Fruit fly (Drosophila melanogaster): ENCODE measurements around the gene CG31221.
A peak's percentile ranks its signal among the peaks of the same experiment; 100 is the strongest.

CG31221 gene

dm6 chr3R:19460409-19461217 is 48.1 kb downstream of the CG31221 start, which contains the start of gene Dys (continued):
- TF ChIP-seq Atf6 (GFP tag; IDR thresholded peaks at IDR 0.05) = peak; percentile 90
- TF ChIP-seq E2f1 (GFP tag; IDR thresholded peaks at IDR 0.05) = peak; percentile 89
- TF ChIP-seq CG4820 (GFP tag; optimal IDR thresholded peaks at IDR 0.05) = peak; percentile 75
- peak; percentile 85 for TF ChIP-seq CG15269 (tag; optimal IDR thresholded peaks at IDR 0.05)
- peak; percentile 81 for TF ChIP-seq Usf (GFP tag; optimal IDR thresholded peaks at IDR 0.05)
- TF ChIP-seq ro (GFP tag; IDR thresholded peaks at IDR 0.05) = no peak; the same call in 1 of the 2 replicates
- TF ChIP-seq dan (GFP tag; IDR thresholded peaks at IDR 0.05) = 0 out of 2 replicates have a peak, but pooled peaks have one; percentile 35
- TF ChIP-seq fd102C (GFP tag; optimal IDR thresholded peaks at IDR 0.05) = no peak
- peak; percentile 50 for TF ChIP-seq Ets97D (GFP tag; optimal IDR thresholded peaks at IDR 0.05)
- peak; percentile 71; the same call in 1 of the 3 replicates for TF ChIP-seq Mrtf (GFP tag; IDR thresholded peaks at IDR 0.05)
- TF ChIP-seq CG4404 (GFP tag; IDR thresholded peaks at IDR 0.05) = peak; percentile 59
- TF ChIP-seq trem (tag; optimal IDR thresholded peaks at IDR 0.05) = peak; percentile 81
- TF ChIP-seq tup (GFP tag; optimal IDR thresholded peaks at IDR 0.05) = peak; percentile 41
- TF ChIP-seq cas (GFP tag; IDR thresholded peaks at IDR 0.05) = peak; percentile 72
- peak; percentile 87 for TF ChIP-seq gsb-n (tag; optimal IDR thresholded peaks at IDR 0.05)
- peak; percentile 89 for TF ChIP-seq Meics (GFP tag; optimal IDR thresholded peaks at IDR 0.05)
- TF ChIP-seq cwo (GFP tag; optimal IDR thresholded peaks at IDR 0.05) = peak; percentile 92
- peak; percentile 56 for TF ChIP-seq Mes4 (GFP tag; optimal IDR thresholded peaks at IDR 0.05)
- peak; percentile 58 for TF ChIP-seq CG1647 (GFP tag; optimal IDR thresholded peaks at IDR 0.05)
- peak; percentile 33 for TF ChIP-seq CG34376 (GFP tag; optimal IDR thresholded peaks at IDR 0.05)
- peak; percentile 66 for TF ChIP-seq CG9437 (GFP tag; optimal IDR thresholded peaks at IDR 0.05)
- peak; percentile 85 for TF ChIP-seq dysf (GFP tag; IDR thresholded peaks at IDR 0.05)
- peak; percentile 65 for TF ChIP-seq Max (GFP tag; optimal IDR thresholded peaks at IDR 0.05)
- TF ChIP-seq Oli (tag; optimal IDR thresholded peaks at IDR 0.05) = peak; percentile 90
- TF ChIP-seq CG6689 (GFP tag; IDR thresholded peaks at IDR 0.05) = peak; percentile 85
- TF ChIP-seq btn (GFP tag; optimal IDR thresholded peaks at IDR 0.05) = peak; percentile 42
- TF ChIP-seq Fer3 (tag; optimal IDR thresholded peaks at IDR 0.05) = peak; percentile 94
- TF ChIP-seq CG6654 (GFP tag; optimal IDR thresholded peaks at IDR 0.05) = peak; percentile 69
- TF ChIP-seq Eip74EF (GFP tag; optimal IDR thresholded peaks at IDR 0.05) = peak in 1 of 2 experiments; percentile 84
- TF ChIP-seq CG17359 (tag; optimal IDR thresholded peaks at IDR 0.05) = peak; percentile 91
- TF ChIP-seq lbe (GFP tag; optimal IDR thresholded peaks at IDR 0.05) = peak; percentile 78
- TF ChIP-seq Sry-β (GFP tag; optimal IDR thresholded peaks at IDR 0.05) = no peak
- peak; percentile 78 for TF ChIP-seq pum (GFP tag; optimal IDR thresholded peaks at IDR 0.05)
- peak; percentile 52 for TF ChIP-seq CG2116 (GFP tag; optimal IDR thresholded peaks at IDR 0.05)
- TF ChIP-seq CG2199 (GFP tag; IDR thresholded peaks at IDR 0.05) = no peak
- peak; percentile 53; the same call in 1 of the 2 replicates for TF ChIP-seq sim (GFP tag; IDR thresholded peaks at IDR 0.05)
- TF ChIP-seq ap (GFP tag; IDR thresholded peaks at IDR 0.05) = peak; percentile 81
- TF ChIP-seq Dip2 (GFP tag; IDR thresholded peaks at IDR 0.05) = no peak
- peak; percentile 70 for TF ChIP-seq run (tag; optimal IDR thresholded peaks at IDR 0.05)
- peak; percentile 73 for TF ChIP-seq zfh2 (GFP tag; optimal IDR thresholded peaks at IDR 0.05)
- TF ChIP-seq CG8388 (GFP tag; optimal IDR thresholded peaks at IDR 0.05) = peak; percentile 83
- TF ChIP-seq sug (tag; optimal IDR thresholded peaks at IDR 0.05) = peak; percentile 67
- no peak for TF ChIP-seq CG17912 (GFP tag; optimal IDR thresholded peaks at IDR 0.05)
- no peak; the same call in 1 of the 2 replicates for TF ChIP-seq E2f2 (GFP tag; IDR thresholded peaks at IDR 0.05)
- peak; percentile 63 for TF ChIP-seq CG5245 (GFP tag; optimal IDR thresholded peaks at IDR 0.05)
- no peak for TF ChIP-seq CG6175 (GFP tag; IDR thresholded peaks at IDR 0.05)
- peak; percentile 60 for TF ChIP-seq CG12942 (GFP tag; optimal IDR thresholded peaks at IDR 0.05)
- peak; percentile 62 for TF ChIP-seq CG12744 (GFP tag; optimal IDR thresholded peaks at IDR 0.05)
- TF ChIP-seq ERR (GFP tag; optimal IDR thresholded peaks at IDR 0.05) = peak; percentile 70

Data from whole organism, embryonic.